Fruit fly (Drosophila melanogaster) whole organism, pupa: ENCODE data around the gene Plod.
A peak's percentile ranks its signal among the peaks of the same experiment; 100 is the strongest.

Experiments
- CG10348 ChIP-seq: fragments of 200-800 bp; sonication (Bioruptor generic); IDR thresholded peaks from 2 replicates; pipeline ENCODE4 v1.3.6; 2022; ENCODE audit warnings: missing biosample characterization, missing genetic modification characterization
- CG12605 ChIP-seq: fragments of 200-800 bp; sonication (Bioruptor generic); IDR thresholded peaks from 2 replicates; pipeline ENCODE4 v1.3.6; 2022; ENCODE audit warnings: missing biosample characterization, missing genetic modification characterization
- CG13204 ChIP-seq: fragments of 200-800 bp; sonication (Bioruptor generic); optimal IDR thresholded peaks from 2 replicates; lab custom pipeline; 2018; ENCODE audit warnings: missing biosample characterization, mild to moderate bottlenecking, missing genetic modification characterization, moderate library complexity
- CG14655 ChIP-seq: fragments of 200-800 bp; sonication (Bioruptor generic); optimal IDR thresholded peaks from 3 replicates; lab custom pipeline; 2017; ENCODE audit warnings: mild to moderate bottlenecking, missing biosample characterization, missing genetic modification reagents, missing genetic modification characterization
- CG15710 ChIP-seq: fragments of 200-800 bp; sonication (Bioruptor generic); optimal IDR thresholded peaks from 2 replicates; lab custom pipeline; 2018; ENCODE audit warnings: missing biosample characterization, mild to moderate bottlenecking, missing genetic modification characterization, moderate library complexity
- CG17806 ChIP-seq: fragments of 200-800 bp; sonication (Bioruptor generic); optimal IDR thresholded peaks from 2 replicates; lab custom pipeline; 2018; ENCODE audit warnings: missing biosample characterization, mild to moderate bottlenecking, missing genetic modification characterization, moderate library complexity
- CG32121 ChIP-seq: fragments of 200-800 bp; sonication (Bioruptor generic); IDR thresholded peaks from 2 replicates; pipeline ENCODE4 v1.3.6; 2022; ENCODE audit warnings: missing biosample characterization, missing genetic modification characterization
- CG34367 ChIP-seq: fragments of 200-800 bp; sonication (Bioruptor generic); optimal IDR thresholded peaks from 2 replicates; lab custom pipeline; 2018; ENCODE audit warnings: missing biosample characterization, mild to moderate bottlenecking, missing genetic modification characterization
- CG4496 ChIP-seq: fragments of 200-800 bp; sonication (Bioruptor generic); IDR thresholded peaks from 3 replicates; pipeline ENCODE4 v1.3.6; 2022; ENCODE audit warnings: missing biosample characterization, missing genetic modification characterization
- CG8159 ChIP-seq: fragments of 200-800 bp; sonication (Bioruptor generic); optimal IDR thresholded peaks from 3 replicates; lab custom pipeline; 2018; ENCODE audit warnings: missing biosample characterization, mild to moderate bottlenecking, missing genetic modification characterization, moderate library complexity
- CG8301 ChIP-seq: fragments of 200-800 bp; sonication (Bioruptor generic); optimal IDR thresholded peaks from 2 replicates; lab custom pipeline; 2018; ENCODE audit warnings: missing biosample characterization, mild to moderate bottlenecking, missing genetic modification characterization
- CG9948 ChIP-seq: fragments of 200-800 bp; sonication (Bioruptor generic); optimal IDR thresholded peaks from 2 replicates; lab custom pipeline; 2018; ENCODE audit warnings: missing biosample characterization, mild to moderate bottlenecking, missing genetic modification characterization, moderate library complexity
- D1 ChIP-seq: fragments of 200-800 bp; sonication (Bioruptor generic); optimal IDR thresholded peaks from 2 replicates; lab custom pipeline; 2018; ENCODE audit warnings: missing biosample characterization, mild to moderate bottlenecking, missing genetic modification characterization, moderate library complexity
- EcR ChIP-seq: fragments of 200-800 bp; sonication (Bioruptor generic); optimal IDR thresholded peaks from 3 replicates; lab custom pipeline; 2019; ENCODE audit warnings: missing biosample characterization, missing genetic modification characterization, mild to moderate bottlenecking, moderate library complexity, missing genetic modification reagents
- Ets98B ChIP-seq: fragments of 200-800 bp; sonication (Bioruptor generic); IDR thresholded peaks from 2 replicates; pipeline ENCODE4 v1.3.6; 2022; ENCODE audit warnings: missing biosample characterization, missing genetic modification characterization
- Pif1A ChIP-seq: fragments of 200-800 bp; sonication (Bioruptor generic); optimal IDR thresholded peaks from 3 replicates; lab custom pipeline; 2016; ENCODE audit warnings: missing biosample characterization, missing genetic modification characterization
- Pif1B ChIP-seq: fragments of 200-800 bp; sonication (Bioruptor generic); optimal IDR thresholded peaks from 3 replicates; lab custom pipeline; 2016; ENCODE audit warnings: missing biosample characterization, missing genetic modification characterization
- Snoo ChIP-seq: fragments of 200-800 bp; sonication (Bioruptor generic); optimal IDR thresholded peaks from 3 replicates; lab custom pipeline; 2017; ENCODE audit warnings: missing biosample characterization, mild to moderate bottlenecking, missing genetic modification characterization, inconsistent platforms
- fd96Ca ChIP-seq: fragments of 200-800 bp; sonication (Bioruptor generic); IDR thresholded peaks from 3 replicates; pipeline ENCODE4 v1.3.6; 2022; ENCODE audit warnings: missing biosample characterization, missing genetic modification characterization
- gl ChIP-seq: fragments of 200-800 bp; sonication (Bioruptor generic); optimal IDR thresholded peaks from 2 replicates; lab custom pipeline; 2018; ENCODE audit warnings: missing biosample characterization, mild to moderate bottlenecking, missing genetic modification characterization
- rn ChIP-seq: fragments of 200-800 bp; sonication (Bioruptor generic); IDR thresholded peaks from 2 replicates; pipeline ENCODE4 v1.3.6; 2022; ENCODE audit warnings: missing biosample characterization, missing genetic modification characterization

Gene Plod

dm6 chr3L:11205608-11206336 lies at the start of gene Plod:
Gene Plod (minus strand): TSS chr3L:11206016.
- TF ChIP-seq CG32121 (GFP tag; lab: Robert Waterston, UW): no peak
- TF ChIP-seq CG10348 (GFP tag; lab: Robert Waterston, UW): no peak
- TF ChIP-seq CG8159: no peak
- no peak for TF ChIP-seq Snoo (tag; lab: Kevin White, UChicago)
- TF ChIP-seq Pif1A (GFP tag; lab: Kevin White, UChicago): no peak
- peak; percentile 61; the same call in 1 of the 2 replicates for TF ChIP-seq CG12605
- TF ChIP-seq CG4496: peak; percentile 50; the same call in 1 of the 3 replicates
- TF ChIP-seq CG17806 (tag; lab: Kevin White, UChicago): no peak
- no peak for TF ChIP-seq EcR (GFP tag; lab: Kevin White, UChicago)
- TF ChIP-seq D1: peak; percentile 54
- no peak for TF ChIP-seq CG9948 (tag; lab: Kevin White, UChicago)
- TF ChIP-seq CG8301 (tag; lab: Kevin White, UChicago): no peak
- no peak for TF ChIP-seq CG34367
- peak; percentile 13 for TF ChIP-seq CG15710 (tag; lab: Kevin White, UChicago)
- TF ChIP-seq Ets98B (GFP tag; lab: Robert Waterston, UW): peak; percentile 31; the same call in 1 of the 2 replicates
- TF ChIP-seq CG14655 (GFP tag; lab: Kevin White, UChicago): no peak
- TF ChIP-seq fd96Ca (GFP tag; lab: Robert Waterston, UW): no peak
- TF ChIP-seq Pif1B (GFP tag; lab: Kevin White, UChicago): no peak
- TF ChIP-seq gl: no peak
- TF ChIP-seq CG13204 (GFP tag; lab: Kevin White, UChicago): no peak
- no peak for TF ChIP-seq rn (GFP tag; lab: Robert Waterston, UW)

dm6 chr3L:11254470-11255185 lies 48.8 kb upstream of the Plod start:
- TF ChIP-seq CG14655 (GFP tag; lab: Kevin White, UChicago): no peak
- TF ChIP-seq CG13204 (GFP tag; lab: Kevin White, UChicago): no peak
- no peak for TF ChIP-seq fd96Ca (GFP tag; lab: Robert Waterston, UW)
- no peak for TF ChIP-seq EcR (GFP tag; lab: Kevin White, UChicago)
- TF ChIP-seq CG8159: no peak
- TF ChIP-seq CG32121 (GFP tag; lab: Robert Waterston, UW): no peak
- TF ChIP-seq CG4496: no peak
- no peak for TF ChIP-seq CG8301 (tag; lab: Kevin White, UChicago)
- TF ChIP-seq Snoo (tag; lab: Kevin White, UChicago): no peak
- no peak for TF ChIP-seq D1
- TF ChIP-seq gl: no peak
- no peak for TF ChIP-seq Pif1B (GFP tag; lab: Kevin White, UChicago)
- TF ChIP-seq CG9948 (tag; lab: Kevin White, UChicago): no peak
- TF ChIP-seq CG17806 (tag; lab: Kevin White, UChicago): no peak
- TF ChIP-seq CG12605: no peak

- TF ChIP-seq Pif1B (GFP tag; lab: Kevin White, UChicago): no peak
- TF ChIP-seq CG8159: no peak
- TF ChIP-seq, all 21 proteins: peak for 0
These were observed 48.0 kb upstream of the Plod start for dm6 chr3L:11253690-11254243.

dm6 chr3L:11253140-11253539 lies 47.3 kb upstream of the Plod start:
- TF ChIP-seq CG32121 (GFP tag; lab: Robert Waterston, UW) (peak; percentile 20; the same call in 1 of the 2 replicates), D1 (peak; percentile 8), fd96Ca (GFP tag; lab: Robert Waterston, UW) (no peak), CG13204 (GFP tag; lab: Kevin White, UChicago) (no peak), CG12605 (no peak), CG4496 (0 out of 3 replicates have a peak, but pooled peaks have one; percentile 35)

dm6 chr3L:11252424-11253118 lies 46.8 kb upstream of the Plod start:
- TF ChIP-seq Pif1A (GFP tag; lab: Kevin White, UChicago): no peak
- TF ChIP-seq Snoo (tag; lab: Kevin White, UChicago): no peak
- TF ChIP-seq CG15710 (tag; lab: Kevin White, UChicago): no peak
- TF ChIP-seq CG10348 (GFP tag; lab: Robert Waterston, UW): no peak
- no peak for TF ChIP-seq CG4496
- no peak for TF ChIP-seq rn (GFP tag; lab: Robert Waterston, UW)
- TF ChIP-seq, all 21 proteins: peak for 0
